Worm (Caenorhabditis elegans) whole organism, dauer: ENCODE data around the gene C11H1.7.

Experiments
- unc-62 ChIP-seq: sonication (generic microtip); optimal IDR thresholded peaks from 2 replicates; lab custom pipeline; 2017; ENCODE audit warnings: missing biosample characterization, missing genetic modification reagents, missing genetic modification characterization

The C11H1.7 gene

DNA sequence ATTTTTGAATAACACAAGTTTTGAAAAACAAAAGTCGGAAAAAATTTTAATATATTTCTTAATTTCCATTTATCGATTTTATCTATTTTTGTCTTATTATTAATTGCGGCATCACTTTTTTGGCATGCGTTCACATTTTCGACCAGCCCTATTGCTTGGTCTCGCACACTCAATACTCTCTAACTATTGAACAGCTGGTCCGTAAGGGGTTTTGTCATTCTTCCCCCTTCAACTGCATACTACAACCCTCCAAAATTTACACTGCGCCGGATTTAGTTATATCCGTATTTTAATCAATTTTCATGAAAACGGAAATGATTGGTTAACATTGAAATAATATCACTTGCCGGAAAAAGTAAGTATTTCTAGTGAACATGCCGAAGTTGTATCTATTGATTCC, at the start of gene C11H1.7:
C11H1.7 (plus strand) TSS at position 12 of the 400 bp plus-strand sequence.
- TF ChIP-seq unc-62 (GFP tag; lab: Kevin White, UChicago) = no peak

ce11 chrX:14281526-14281925, 45.7 kb upstream of the C11H1.7 start, which contains the start of gene E02H4.2:
Gene E02H4.2 (minus strand): TSS chrX:14281626.
- no peak for TF ChIP-seq unc-62 (GFP tag; lab: Kevin White, UChicago)

DNA sequence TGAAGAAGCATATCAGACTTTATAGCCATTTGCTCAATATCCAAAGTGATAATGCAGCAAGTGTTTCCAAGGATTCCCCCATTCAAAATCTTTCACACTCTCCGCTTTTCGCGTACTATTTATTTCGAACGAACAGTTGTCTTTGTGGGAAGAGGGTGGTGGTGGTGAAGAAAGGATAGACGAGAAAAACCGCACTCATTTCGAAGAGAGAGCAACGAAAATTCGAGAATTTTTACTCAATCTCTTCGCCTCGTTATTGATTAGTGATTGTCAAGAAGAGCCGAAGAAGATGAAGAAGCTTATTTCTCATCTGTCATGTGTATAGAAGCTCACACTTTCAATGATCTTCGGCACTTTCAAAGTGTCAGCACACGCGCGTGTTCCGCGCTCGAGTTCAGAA, 39.3 kb upstream of the C11H1.7 start:
- TF ChIP-seq unc-62 (GFP tag; lab: Kevin White, UChicago) = no peak

DNA sequence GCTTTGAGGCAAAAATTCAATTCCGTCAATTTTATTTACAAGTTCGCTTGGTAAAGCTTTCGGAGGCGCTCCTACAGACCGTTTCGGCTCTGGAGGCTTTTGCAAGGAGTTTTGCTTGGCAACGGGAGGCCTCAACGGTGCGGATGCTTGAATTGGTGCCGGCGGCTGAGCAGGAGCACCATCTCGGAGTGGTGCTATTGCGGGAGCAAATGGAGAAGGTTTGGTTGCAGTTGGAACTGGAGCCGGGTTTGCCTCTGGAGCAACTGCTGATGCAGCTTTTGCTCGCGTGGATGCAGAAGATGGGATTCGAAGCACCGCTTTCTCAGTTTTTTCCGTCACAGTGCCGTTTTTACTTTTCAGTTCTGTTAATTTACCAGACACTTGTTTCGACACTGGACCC, 37.2 kb upstream of the C11H1.7 start:
- TF ChIP-seq unc-62 (GFP tag; lab: Kevin White, UChicago) = no peak

DNA sequence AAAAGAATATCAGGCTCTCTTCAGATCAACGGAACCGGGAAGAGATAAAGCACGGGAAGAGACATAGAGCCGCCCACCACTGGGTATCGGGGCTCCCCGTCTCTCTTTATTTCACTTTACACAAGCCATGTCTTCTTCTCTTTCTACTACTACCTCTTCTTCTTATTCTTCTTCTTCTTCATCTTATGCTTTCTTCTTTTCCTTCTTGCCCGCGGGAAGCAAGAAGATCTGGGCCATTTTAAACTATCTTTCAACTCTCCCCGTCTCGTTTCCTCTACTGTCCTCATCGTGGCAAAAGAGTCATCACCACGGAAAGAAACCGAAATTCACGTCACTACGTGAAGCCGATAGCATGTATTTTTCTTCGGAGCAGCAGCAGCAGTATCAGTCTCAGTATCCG, 34.6 kb upstream of the C11H1.7 start:
- TF ChIP-seq unc-62 (GFP tag; lab: Kevin White, UChicago) = no peak

DNA sequence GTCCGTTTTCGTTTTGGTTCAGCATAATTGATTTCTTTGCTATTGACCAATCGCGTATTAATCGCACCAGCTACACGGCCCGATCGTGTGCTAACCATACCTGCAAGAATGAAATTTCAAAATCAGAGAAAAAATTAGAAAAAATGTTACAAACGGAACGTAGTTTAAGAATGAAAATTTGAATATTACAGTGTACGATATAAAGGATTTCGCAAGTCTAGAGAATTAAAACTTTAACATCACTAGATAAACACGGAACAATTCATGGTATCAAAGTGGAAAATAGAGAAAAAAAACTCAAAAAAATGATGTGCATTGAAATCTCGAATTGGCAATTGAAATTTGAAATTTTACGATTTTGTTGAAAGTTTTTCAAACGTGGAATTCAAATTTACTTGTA, 30.6 kb upstream of the C11H1.7 start, which contains the start of gene madd-3:
madd-3 (minus strand) TSS at position 101 of the 400 bp plus-strand sequence.
- no peak for TF ChIP-seq unc-62 (GFP tag; lab: Kevin White, UChicago)

DNA sequence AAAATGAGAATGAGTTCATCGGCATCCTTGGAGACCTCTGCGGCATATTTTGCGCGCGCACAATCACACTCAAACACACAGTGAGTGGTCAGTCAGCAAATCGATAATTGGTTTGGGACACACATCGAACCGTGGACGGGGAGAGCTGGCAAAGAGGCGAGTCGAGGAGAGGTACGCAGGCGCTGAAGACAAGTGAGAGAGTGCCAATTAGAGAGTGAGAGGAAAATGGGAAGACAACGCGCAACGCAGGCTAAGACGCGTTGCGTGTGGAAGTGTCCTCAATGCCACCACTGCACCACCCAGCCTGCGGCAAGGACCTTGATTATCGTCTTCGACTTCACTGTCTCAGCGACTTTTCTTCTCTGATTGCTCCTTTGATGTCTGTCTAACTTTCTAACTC, 30.0 kb upstream of the C11H1.7 start:
- TF ChIP-seq unc-62 (GFP tag; lab: Kevin White, UChicago) = no peak

- TF ChIP-seq unc-62 (GFP tag; lab: Kevin White, UChicago) = no peak
Observed at ce11 chrX:14303078-14303477, 24.1 kb upstream of the C11H1.7 start, which contains the start of gene C11H1.5. Gene C11H1.5 (minus strand): TSS chrX:14303178.

DNA sequence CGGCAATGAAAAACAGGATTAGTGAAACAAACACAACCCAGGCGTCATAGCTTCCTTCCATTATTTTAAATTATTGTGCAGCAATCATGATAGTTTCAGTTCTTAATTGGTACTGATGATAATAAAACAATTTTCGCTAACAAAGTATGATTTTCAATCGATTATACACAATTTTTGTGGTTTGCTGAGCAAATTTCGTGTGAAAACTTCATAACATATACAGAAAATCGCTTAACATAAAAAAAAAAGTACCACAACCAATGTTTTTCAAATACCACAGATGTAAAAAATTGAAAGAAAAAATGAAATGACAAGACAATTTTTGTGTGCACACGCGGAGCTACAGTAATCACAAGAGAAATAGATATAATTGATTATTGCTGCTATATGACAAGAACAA, 19.5 kb upstream of the C11H1.7 start, which contains the start of gene gphr-2:
gphr-2 (minus strand) TSS at position 101 of the 400 bp plus-strand sequence.
- no peak for TF ChIP-seq unc-62 (GFP tag; lab: Kevin White, UChicago)

DNA sequence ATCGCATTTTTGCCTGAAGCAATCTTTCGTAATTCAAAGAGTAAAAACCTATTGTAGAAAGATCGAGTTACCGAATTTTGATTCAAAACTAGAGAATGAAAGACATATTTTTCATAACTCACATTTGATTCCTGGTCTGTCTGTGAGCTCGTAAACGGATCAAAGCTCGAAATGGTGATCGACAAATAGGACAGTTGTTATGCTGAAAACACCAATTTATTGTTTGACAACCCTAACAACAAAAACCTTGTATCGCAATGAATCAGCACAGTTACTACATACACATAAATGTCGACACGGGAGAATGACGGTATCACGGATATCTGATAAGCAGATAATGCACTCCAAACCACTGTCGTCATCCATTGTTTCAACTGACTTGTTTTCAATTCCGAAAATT, 17.6 kb upstream of the C11H1.7 start:
- no peak for TF ChIP-seq unc-62 (GFP tag; lab: Kevin White, UChicago)

ce11 chrX:14311583-14311982, 15.6 kb upstream of the C11H1.7 start, which contains the start of gene mgrn-1:
Gene mgrn-1 (minus strand): TSS chrX:14311683.
- no peak for TF ChIP-seq unc-62 (GFP tag; lab: Kevin White, UChicago)

- TF ChIP-seq unc-62 (GFP tag; lab: Kevin White, UChicago) = no peak
Observed at ce11 chrX:14312416-14312815, 14.8 kb upstream of the C11H1.7 start.

- no peak for TF ChIP-seq unc-62 (GFP tag; lab: Kevin White, UChicago)
Observed at ce11 chrX:14313627-14314026, 13.6 kb upstream of the C11H1.7 start, which contains the start of gene prx-1. Gene prx-1 (plus strand): TSS chrX:14313927.

ce11 chrX:14316132-14316531, 11.1 kb upstream of the C11H1.7 start:
- no peak for TF ChIP-seq unc-62 (GFP tag; lab: Kevin White, UChicago)

DNA sequence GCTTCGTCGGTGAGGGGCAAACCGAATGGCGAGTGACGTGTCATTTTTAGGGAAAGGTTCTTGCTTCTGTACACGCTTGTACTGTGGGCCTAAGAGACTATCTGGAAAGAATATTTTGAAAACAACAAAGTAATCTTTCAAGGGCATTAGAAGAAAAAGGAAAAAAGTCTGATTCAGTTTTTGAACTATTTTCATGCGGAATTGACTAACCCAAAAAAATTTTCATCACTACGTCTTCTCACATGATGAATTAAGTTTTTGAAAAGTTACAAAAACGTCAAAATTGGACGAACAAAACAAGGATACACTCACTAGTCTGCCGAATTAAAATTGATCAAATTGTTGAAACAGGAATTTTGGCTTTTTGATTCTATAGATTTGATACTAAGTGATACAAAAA, 6.9 kb upstream of the C11H1.7 start, which contains the start of gene C11H1.9:
C11H1.9 (minus strand) TSS at position 101 of the 400 bp plus-strand sequence.
- TF ChIP-seq unc-62 (GFP tag; lab: Kevin White, UChicago) = no peak

ce11 chrX:14322793-14323192, 4.4 kb upstream of the C11H1.7 start:
- TF ChIP-seq unc-62 (GFP tag; lab: Kevin White, UChicago) = no peak

- TF ChIP-seq unc-62 (GFP tag; lab: Kevin White, UChicago) = no peak
Observed at ce11 chrX:14324289-14324688, 2.9 kb upstream of the C11H1.7 start.
